Worm (Caenorhabditis elegans): Measurements from ENCODE around the gene mtp-18.

The mtp-18 gene

DNA sequence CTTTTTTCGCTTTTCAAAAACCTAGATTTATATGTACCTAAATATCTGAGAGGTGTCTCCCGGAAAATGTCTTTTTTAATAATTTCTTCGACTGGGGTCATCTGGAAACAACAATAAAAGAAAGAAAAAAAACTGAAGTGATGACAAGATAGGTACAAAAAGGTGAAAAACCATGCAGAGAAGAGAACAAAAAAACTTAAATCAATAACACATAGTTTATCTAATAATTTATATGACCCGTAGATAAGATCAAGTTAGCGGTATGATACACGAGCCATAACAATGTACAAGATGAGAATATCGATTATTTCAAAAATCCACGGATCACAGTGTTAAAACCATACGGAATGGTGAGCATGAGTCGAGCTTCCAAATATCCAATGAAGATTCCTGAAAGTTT, at the start of gene mtp-18:
mtp-18 (minus strand) TSS at position 101 of the 400 bp plus-strand sequence.
- no peak for TF ChIP-seq tab-1 (GFP tag; IDR thresholded peaks at IDR 0.05)
- TF ChIP-seq cog-1 (tag; optimal IDR thresholded peaks at IDR 0.05), result no peak
- no peak for TF ChIP-seq ref-1 (GFP tag; conservative IDR thresholded peaks at IDR 0.05)
- no peak for TF ChIP-seq ztf-23 (GFP tag; IDR thresholded peaks at IDR 0.05)
- TF ChIP-seq klf-2 (GFP tag; conservative IDR thresholded peaks at IDR 0.05), result no peak
- TF ChIP-seq ztf-29 (GFP tag; IDR thresholded peaks at IDR 0.05), result no peak
- no peak for TF ChIP-seq T22C8.4 (GFP tag; IDR thresholded peaks at IDR 0.05)
- TF ChIP-seq flt-1 (GFP tag; IDR thresholded peaks at IDR 0.05), result no peak
- TF ChIP-seq med-1 (GFP tag; optimal IDR thresholded peaks at IDR 0.05; ENCODE audit: insufficient read depth), result no peak

DNA sequence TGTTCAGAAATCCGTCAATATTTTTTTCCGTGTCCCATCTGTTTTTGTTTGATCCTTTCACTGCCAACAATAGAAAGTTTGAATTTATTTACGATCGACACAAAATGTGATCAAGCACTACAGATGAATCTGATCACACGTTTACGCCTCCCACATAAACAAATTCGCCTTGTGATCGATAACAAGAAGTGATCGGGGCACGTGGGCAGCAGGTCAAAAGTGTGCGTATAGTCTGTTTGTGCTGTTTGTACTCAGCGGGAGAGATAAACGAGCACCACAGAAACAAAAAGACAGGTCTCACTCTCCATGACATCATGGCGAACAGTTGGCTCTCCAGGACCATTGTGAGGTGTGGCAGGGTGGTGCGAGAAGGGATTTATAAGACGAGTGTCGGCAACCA, 49.4 kb upstream of the mtp-18 start:
- no peak for TF ChIP-seq T22C8.4 (GFP tag; IDR thresholded peaks at IDR 0.05)
- no peak for TF ChIP-seq klf-2 (GFP tag; conservative IDR thresholded peaks at IDR 0.05)
- TF ChIP-seq ztf-29 (GFP tag; IDR thresholded peaks at IDR 0.05), result no peak
- TF ChIP-seq ref-1 (GFP tag; conservative IDR thresholded peaks at IDR 0.05), result no peak
- TF ChIP-seq flt-1 (GFP tag; IDR thresholded peaks at IDR 0.05), result 0 out of 2 replicates have a peak, but pooled peaks have one; percentile 60

DNA sequence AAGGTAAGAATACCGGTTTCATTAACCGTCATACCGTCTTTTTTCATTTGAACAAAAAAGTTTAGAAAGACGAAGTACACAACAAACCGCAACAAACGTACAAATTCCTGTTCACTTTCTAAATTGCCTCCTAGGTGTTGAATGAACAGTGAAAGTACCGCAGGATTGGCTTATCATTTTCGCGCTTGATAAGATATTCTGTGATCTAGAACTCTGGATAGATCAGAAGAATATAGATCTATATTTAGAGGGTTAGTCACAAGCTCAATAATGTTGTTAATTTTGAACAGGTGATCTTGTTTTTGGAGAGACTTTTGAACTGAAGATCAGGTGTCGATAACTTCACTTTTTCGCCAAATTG, 48.4 kb upstream of the mtp-18 start:
- no peak for TF ChIP-seq flt-1 (GFP tag; IDR thresholded peaks at IDR 0.05)
- no peak for TF ChIP-seq klf-2 (GFP tag; conservative IDR thresholded peaks at IDR 0.05)
- no peak for TF ChIP-seq ref-1 (GFP tag; conservative IDR thresholded peaks at IDR 0.05)
- no peak for TF ChIP-seq T22C8.4 (GFP tag; IDR thresholded peaks at IDR 0.05)
- TF ChIP-seq med-1 (GFP tag; optimal IDR thresholded peaks at IDR 0.05; ENCODE audit: insufficient read depth), result no peak
- TF ChIP-seq tab-1 (GFP tag; IDR thresholded peaks at IDR 0.05), result no peak
- TF ChIP-seq ztf-23 (GFP tag; IDR thresholded peaks at IDR 0.05), result no peak
- no peak for TF ChIP-seq ztf-29 (GFP tag; IDR thresholded peaks at IDR 0.05)
- TF ChIP-seq cog-1 (tag; optimal IDR thresholded peaks at IDR 0.05), result no peak

DNA sequence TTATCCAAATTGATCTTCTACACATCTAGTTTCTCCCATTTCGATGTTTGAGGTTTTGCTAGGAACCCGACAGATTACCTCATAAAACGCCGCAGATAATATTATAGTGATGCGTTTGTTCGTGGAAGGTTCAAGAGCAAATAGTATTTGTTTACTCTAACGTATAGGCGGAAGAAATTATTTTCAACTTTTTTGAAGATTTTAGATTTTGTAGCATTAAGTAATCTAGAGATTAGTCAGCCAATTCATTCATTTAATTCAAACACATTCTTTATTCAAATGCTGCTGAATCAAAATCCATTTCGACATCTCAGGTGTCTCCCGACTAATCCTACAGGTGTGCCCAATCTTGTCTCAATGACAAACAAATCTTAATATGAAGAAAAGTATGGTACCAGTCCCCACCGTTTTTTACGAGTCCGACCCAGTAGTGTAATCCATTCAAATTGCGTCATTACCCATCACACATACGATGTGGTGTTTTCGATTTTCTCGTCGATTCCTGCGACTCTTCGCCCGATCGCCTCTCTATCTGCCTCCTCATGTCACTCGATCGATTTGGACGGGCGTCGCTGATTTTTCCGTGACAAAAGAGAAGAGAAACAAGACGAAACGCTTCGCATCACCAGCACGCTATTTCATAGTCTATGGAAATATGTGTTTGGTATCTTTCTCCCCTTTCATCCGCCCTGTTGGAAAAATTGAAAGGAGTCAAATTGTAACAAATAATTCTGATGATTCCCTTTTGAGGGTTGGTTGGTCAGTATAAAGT, 47.9 kb upstream of the mtp-18 start:
- TF ChIP-seq T22C8.4 (GFP tag; IDR thresholded peaks at IDR 0.05) (peak; percentile 31; the same call in 1 of the 2 replicates), klf-2 (GFP tag; conservative IDR thresholded peaks at IDR 0.05) (no peak), med-1 (GFP tag; optimal IDR thresholded peaks at IDR 0.05; ENCODE audit: insufficient read depth) (no peak), ref-1 (GFP tag; conservative IDR thresholded peaks at IDR 0.05) (no peak), tab-1 (GFP tag; IDR thresholded peaks at IDR 0.05) (peak; percentile 47; the same call in 1 of the 2 replicates), cog-1 (tag; optimal IDR thresholded peaks at IDR 0.05) (peak; percentile 16), ztf-29 (GFP tag; IDR thresholded peaks at IDR 0.05) (no peak), flt-1 (GFP tag; IDR thresholded peaks at IDR 0.05) (peak; percentile 53; the same call in 1 of the 2 replicates), ztf-23 (GFP tag; IDR thresholded peaks at IDR 0.05) (no peak)

DNA sequence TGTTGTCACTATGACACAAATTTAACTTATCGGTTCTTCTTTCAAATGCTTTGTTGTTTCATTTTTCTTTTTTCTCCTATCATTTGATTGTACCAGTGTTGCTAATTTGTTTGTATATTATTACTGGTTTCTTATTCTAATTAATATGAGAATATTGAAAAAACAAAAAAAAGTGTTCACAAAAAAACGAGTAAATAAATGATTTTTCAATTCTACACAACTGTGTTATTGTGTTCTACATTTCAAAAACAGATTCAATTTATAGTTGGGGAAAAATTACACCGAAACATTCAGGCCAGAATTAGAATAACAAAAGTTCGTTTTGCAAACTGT, 47.3 kb upstream of the mtp-18 start:
- TF ChIP-seq T22C8.4 (GFP tag; IDR thresholded peaks at IDR 0.05) (no peak), med-1 (GFP tag; optimal IDR thresholded peaks at IDR 0.05; ENCODE audit: insufficient read depth) (no peak), ztf-29 (GFP tag; IDR thresholded peaks at IDR 0.05) (no peak), tab-1 (GFP tag; IDR thresholded peaks at IDR 0.05) (no peak), ref-1 (GFP tag; conservative IDR thresholded peaks at IDR 0.05) (no peak), flt-1 (GFP tag; IDR thresholded peaks at IDR 0.05) (no peak), klf-2 (GFP tag; conservative IDR thresholded peaks at IDR 0.05) (no peak), cog-1 (tag; optimal IDR thresholded peaks at IDR 0.05) (no peak), ztf-23 (GFP tag; IDR thresholded peaks at IDR 0.05) (no peak)

DNA sequence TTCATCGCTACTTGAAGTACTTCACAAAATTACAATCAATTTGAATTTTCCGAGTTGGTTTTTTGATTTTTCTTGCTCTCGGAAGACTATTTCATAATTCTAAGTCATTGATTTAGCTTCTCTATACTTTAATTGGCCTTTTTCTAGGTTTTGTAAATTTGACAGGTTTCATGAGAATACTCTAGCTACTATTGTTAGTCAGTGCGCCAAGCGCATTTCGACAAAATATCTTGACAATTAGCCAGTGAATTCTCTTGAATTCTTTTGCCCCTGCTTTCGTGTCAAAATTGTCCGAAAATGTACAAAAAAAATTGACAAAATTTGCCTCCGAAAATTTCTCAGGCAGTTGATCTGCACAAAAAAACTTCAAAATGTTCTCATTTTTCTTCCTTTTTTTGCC, 47.0 kb upstream of the mtp-18 start:
- no peak for TF ChIP-seq cog-1 (tag; optimal IDR thresholded peaks at IDR 0.05)

DNA sequence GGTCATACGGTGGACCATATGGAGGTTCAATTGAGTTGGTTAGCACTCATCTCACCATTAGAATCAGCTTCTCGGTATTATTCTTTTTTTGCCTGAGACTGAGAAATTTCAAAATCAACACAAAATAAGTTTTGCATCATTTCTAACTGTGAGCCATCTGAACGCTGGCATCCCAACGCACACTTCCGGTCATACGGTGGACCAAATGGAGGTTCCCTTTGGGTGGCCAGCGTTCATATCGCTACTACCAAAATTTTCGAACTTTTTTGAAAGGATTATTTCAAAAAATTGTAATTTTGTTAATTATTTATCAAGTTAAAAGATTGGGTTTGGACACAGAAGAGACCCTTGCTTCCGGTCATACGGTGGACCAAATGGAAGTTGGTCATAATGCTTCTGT, 46.5 kb upstream of the mtp-18 start:
- no peak for TF ChIP-seq med-1 (GFP tag; optimal IDR thresholded peaks at IDR 0.05; ENCODE audit: insufficient read depth)

DNA sequence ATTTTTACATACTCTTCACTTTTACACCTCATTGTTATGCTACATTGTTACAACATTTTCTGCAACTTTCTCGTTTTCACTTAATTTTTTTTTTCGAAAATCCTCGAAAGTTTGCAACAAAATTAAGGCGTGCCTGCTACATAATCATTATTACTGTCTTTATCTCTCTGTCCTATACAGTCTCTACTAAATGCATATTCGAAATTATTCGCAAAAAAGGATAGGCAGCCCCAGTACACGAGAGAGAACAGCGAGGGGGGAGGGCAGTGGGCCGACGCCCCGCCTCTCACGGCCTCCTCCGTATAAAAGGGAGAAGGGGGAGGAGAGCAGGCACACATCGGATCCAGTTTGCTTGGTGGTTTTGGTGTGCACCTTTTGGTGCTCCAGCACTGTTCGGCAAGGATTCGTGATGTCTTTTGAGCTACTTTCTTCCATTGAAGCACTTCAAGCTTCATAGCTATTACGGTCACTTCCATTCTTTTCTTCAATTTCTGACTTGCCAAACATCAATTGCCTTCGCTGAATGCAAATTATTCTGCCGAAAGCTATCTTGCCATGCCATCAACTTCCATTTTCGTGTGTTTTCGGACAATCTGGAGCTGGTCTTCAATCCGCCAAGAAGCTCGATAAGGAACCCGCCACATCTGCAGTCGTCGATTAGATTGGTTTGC, 45.9 kb upstream of the mtp-18 start:
- no peak for TF ChIP-seq ztf-29 (GFP tag; IDR thresholded peaks at IDR 0.05)
- TF ChIP-seq cog-1 (tag; optimal IDR thresholded peaks at IDR 0.05), result peak; percentile 10
- TF ChIP-seq flt-1 (GFP tag; IDR thresholded peaks at IDR 0.05), result peak; percentile 36; the same call in 1 of the 2 replicates
- TF ChIP-seq ztf-23 (GFP tag; IDR thresholded peaks at IDR 0.05), result no peak

DNA sequence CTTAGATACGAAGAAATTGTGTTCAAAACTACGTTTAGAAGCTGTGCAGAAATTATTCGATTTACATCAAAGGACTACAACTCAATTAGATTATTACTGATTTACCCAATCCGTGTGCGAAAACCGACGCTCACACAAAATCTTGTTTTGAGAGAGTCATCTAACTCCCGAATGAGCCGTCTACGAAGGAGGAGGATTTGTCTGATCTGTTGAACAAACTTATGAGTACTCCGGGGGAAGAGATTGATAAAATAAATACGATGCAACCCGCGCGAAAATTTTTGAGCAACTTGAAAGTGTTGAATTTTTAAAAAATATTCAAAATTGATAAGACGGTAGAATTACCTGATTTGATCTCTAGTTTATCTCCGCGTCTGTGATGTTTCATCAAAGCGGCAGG, 45.1 kb upstream of the mtp-18 start:
- no peak for TF ChIP-seq klf-2 (GFP tag; conservative IDR thresholded peaks at IDR 0.05)
- TF ChIP-seq ztf-23 (GFP tag; IDR thresholded peaks at IDR 0.05), result no peak
- no peak for TF ChIP-seq cog-1 (tag; optimal IDR thresholded peaks at IDR 0.05)
- TF ChIP-seq tab-1 (GFP tag; IDR thresholded peaks at IDR 0.05), result 0 out of 2 replicates have a peak, but pooled peaks have one; percentile 18
- TF ChIP-seq ztf-29 (GFP tag; IDR thresholded peaks at IDR 0.05), result no peak
- no peak for TF ChIP-seq med-1 (GFP tag; optimal IDR thresholded peaks at IDR 0.05; ENCODE audit: insufficient read depth)

DNA sequence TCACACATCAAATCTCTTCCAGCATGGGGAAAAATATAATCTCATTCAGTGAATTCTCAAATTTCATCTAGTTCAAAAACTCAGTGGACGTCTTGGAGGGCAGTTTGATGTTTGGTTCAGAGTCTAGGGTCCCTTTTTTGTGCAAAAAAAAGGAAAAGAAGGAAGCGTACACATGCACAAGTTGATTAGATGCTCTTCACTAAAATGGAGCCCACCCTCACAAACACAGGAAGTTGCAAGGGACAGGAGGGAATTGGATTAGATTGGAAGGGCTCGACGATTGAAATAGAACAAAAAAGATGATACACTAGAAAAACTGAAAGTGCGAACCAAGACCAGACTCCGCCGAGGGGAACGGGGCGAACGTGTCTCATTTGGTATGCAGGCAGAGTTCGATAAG, 44.7 kb upstream of the mtp-18 start:
- TF ChIP-seq flt-1 (GFP tag; IDR thresholded peaks at IDR 0.05) (no peak), ztf-23 (GFP tag; IDR thresholded peaks at IDR 0.05) (no peak), tab-1 (GFP tag; IDR thresholded peaks at IDR 0.05) (no peak), klf-2 (GFP tag; conservative IDR thresholded peaks at IDR 0.05) (no peak)
